Worm (Caenorhabditis elegans): Measurements from ENCODE around the gene sre-4.

ce11 chrIV:9744905-9745304, 39.7 kb downstream of the sre-4 start, which contains the start of gene C28D4.4:
- TF ChIP-seq nhr-11 (tag; optimal IDR thresholded peaks at IDR 0.05) (no peak), ztf-11 (tag; optimal IDR thresholded peaks at IDR 0.05) (no peak), ceh-9 (tag; optimal IDR thresholded peaks at IDR 0.05) (no peak), pqm-1 (tag; optimal IDR thresholded peaks at IDR 0.05) (no peak), ceh-82 (tag; optimal IDR thresholded peaks at IDR 0.05) (no peak), fos-1 (tag; optimal IDR thresholded peaks at IDR 0.05) (no peak), skn-1 (tag; optimal IDR thresholded peaks at IDR 0.05) (no peak), pha-4 (tag; optimal IDR thresholded peaks at IDR 0.05) (no peak), fkh-10 (GFP tag; optimal IDR thresholded peaks at IDR 0.05) (no peak), nhr-77 (tag; optimal IDR thresholded peaks at IDR 0.05) (no peak), lin-15B (tag; optimal IDR thresholded peaks at IDR 0.05) (no peak), lin-39 (tag; optimal IDR thresholded peaks at IDR 0.05) (no peak), R02D3.7 (tag; optimal IDR thresholded peaks at IDR 0.05) (no peak)
